Worm (Caenorhabditis elegans) whole organism, L4/young adult: ENCODE results near the gene Y57A10A.31.

Source experiments
- dao-5 ChIP-seq: sonication (generic microtip); optimal IDR thresholded peaks from 2 replicates; lab custom pipeline; 2016; ENCODE audit warnings: missing genotype, missing genetic modification characterization, moderate library complexity, missing compliant biosample characterization
- him-1 ChIP-seq: sonication (generic microtip); optimal IDR thresholded peaks from 2 replicates; lab custom pipeline; 2016; ENCODE audit warnings: missing genotype, missing genetic modification reagents, missing genetic modification characterization, missing compliant biosample characterization

DNA sequence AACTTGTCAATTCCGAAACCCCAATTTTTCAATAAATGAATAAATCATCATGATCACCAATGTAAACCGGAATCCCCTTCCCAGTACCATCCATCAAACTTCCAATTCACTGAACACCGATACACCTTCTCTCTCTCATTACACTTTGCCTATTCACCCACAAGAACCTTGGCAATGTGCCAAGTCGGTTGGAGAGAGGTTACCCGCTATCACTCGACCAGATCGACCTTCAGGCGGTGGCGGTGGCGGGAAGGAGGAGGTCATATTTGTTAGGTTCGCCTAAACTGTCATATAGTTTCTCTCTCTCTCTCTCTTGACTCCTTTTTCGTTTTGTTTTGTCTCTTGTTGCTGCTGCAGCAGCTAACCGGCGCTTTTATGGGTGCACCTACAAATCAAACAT is 26.6 kb upstream of the Y57A10A.31 start:
- TF ChIP-seq him-1 (tag; lab: Kevin White, UChicago) (no peak), dao-5 (tag; lab: Kevin White, UChicago) (no peak)
